Worm (Caenorhabditis elegans) whole organism, L3 larva: ENCODE measurements around the gene ugt-23.

Source experiments
- R02D3.7 ChIP-seq: fragments of 150-350 bp; optimal IDR thresholded peaks from 2 replicates; lab custom pipeline; 2014; ENCODE audit warnings: missing biosample characterization, missing genetic modification characterization
- aly-2 ChIP-seq: fragments of 150-350 bp; optimal IDR thresholded peaks from 2 replicates; lab custom pipeline; 2014; ENCODE audit warnings: missing biosample characterization, missing genetic modification characterization
- ceh-16 ChIP-seq: sonication (generic microtip); optimal IDR thresholded peaks from 2 replicates; lab custom pipeline; 2017; ENCODE audit warnings: missing biosample characterization, missing genetic modification characterization
- ceh-28 ChIP-seq: fragments of 150-350 bp; optimal IDR thresholded peaks from 2 replicates; lab custom pipeline; 2014; ENCODE audit warnings: missing biosample characterization, missing genetic modification reagents, missing genetic modification characterization
- ceh-82 ChIP-seq: fragments of 150-350 bp; optimal IDR thresholded peaks from 2 replicates; lab custom pipeline; 2014; ENCODE audit warnings: missing biosample characterization, missing genetic modification characterization
- ceh-9 ChIP-seq: sonication (generic microtip); optimal IDR thresholded peaks from 2 replicates; lab custom pipeline; 2018; ENCODE audit warnings: missing biosample characterization, missing genetic modification characterization
- egl-5 ChIP-seq: fragments of 150-350 bp; optimal IDR thresholded peaks from 2 replicates; lab custom pipeline; 2017; ENCODE audit warnings: missing biosample characterization, missing genetic modification reagents, missing genetic modification characterization, inconsistent platforms
- elt-1 ChIP-seq: fragments of 150-350 bp; optimal IDR thresholded peaks from 2 replicates; lab custom pipeline; 2014; ENCODE audit warnings: missing biosample characterization, missing genetic modification characterization
- elt-2 ChIP-seq: sonication (generic microtip); optimal IDR thresholded peaks from 2 replicates; lab custom pipeline; 2016; ENCODE audit warnings: missing genetic modification reagents, mild to moderate bottlenecking, missing genetic modification characterization, missing compliant biosample characterization
- elt-3 ChIP-seq, 3 experiments: fragments of 150-350 bp in 1 of 3; sonication (generic microtip) in 2 of 3; optimal IDR thresholded peaks; 2 replicates in 2 of 3; 4 replicates in 1 of 3; lab custom pipeline; 2014 to 2017; ENCODE audit warnings: missing biosample characterization in 3 of 3, missing genetic modification characterization in 3 of 3
- eor-1 ChIP-seq, 2 experiments: fragments of 150-350 bp; optimal IDR thresholded peaks; 2 replicates each; lab custom pipeline; 2014 to 2018; ENCODE audit warnings: missing biosample characterization in 2 of 2, missing genetic modification characterization in 2 of 2
- fkh-10 ChIP-seq: sonication (generic microtip); optimal IDR thresholded peaks from 2 replicates; lab custom pipeline; 2017; ENCODE audit warnings: missing biosample characterization, missing genetic modification reagents, missing genetic modification characterization
- jun-1 ChIP-seq: fragments of 150-350 bp; optimal IDR thresholded peaks from 2 replicates; lab custom pipeline; 2014; ENCODE audit warnings: missing biosample characterization, missing genetic modification reagents, missing genetic modification characterization
- lin-39 ChIP-seq: fragments of 150-350 bp; optimal IDR thresholded peaks from 2 replicates; lab custom pipeline; 2018; ENCODE audit warnings: missing biosample characterization, missing genetic modification reagents, missing genetic modification characterization
- mdl-1 ChIP-seq: fragments of 150-350 bp; optimal IDR thresholded peaks from 2 replicates; lab custom pipeline; 2014; ENCODE audit warnings: missing biosample characterization, missing genetic modification characterization
- mml-1 ChIP-seq: fragments of 150-350 bp; sonication (generic microtip); optimal IDR thresholded peaks from 3 replicates; lab custom pipeline; 2014; ENCODE audit warnings: missing biosample characterization, missing genetic modification characterization
- nfya-1 ChIP-seq: sonication (generic microtip); optimal IDR thresholded peaks from 2 replicates; lab custom pipeline; 2017; ENCODE audit warnings: missing genetic modification characterization, mild to moderate bottlenecking, missing compliant biosample characterization, antibody characterized with exemption, moderate library complexity; ENCODE audit not compliant: insufficient read depth
- nhr-12 ChIP-seq: fragments of 150-350 bp; optimal IDR thresholded peaks from 2 replicates; lab custom pipeline; 2014; ENCODE audit warnings: missing biosample characterization, missing genetic modification characterization
- nhr-23 ChIP-seq: fragments of 150-350 bp; optimal IDR thresholded peaks from 2 replicates; lab custom pipeline; 2014; ENCODE audit warnings: missing biosample characterization, missing genetic modification reagents, missing genetic modification characterization
- nhr-237 ChIP-seq: fragments of 150-350 bp; optimal IDR thresholded peaks from 2 replicates; lab custom pipeline; 2014; ENCODE audit warnings: missing biosample characterization, missing genetic modification characterization
- nhr-25 ChIP-seq: sonication (generic microtip); optimal IDR thresholded peaks from 2 replicates; lab custom pipeline; 2017; ENCODE audit warnings: missing biosample characterization, missing genetic modification characterization
- nhr-28 ChIP-seq: fragments of 150-350 bp; optimal IDR thresholded peaks from 2 replicates; lab custom pipeline; 2014; ENCODE audit warnings: missing biosample characterization, missing genetic modification characterization
- nhr-67 ChIP-seq: fragments of 150-350 bp; optimal IDR thresholded peaks from 2 replicates; lab custom pipeline; 2014; ENCODE audit warnings: missing biosample characterization, missing genetic modification characterization
- nhr-77 ChIP-seq: fragments of 150-350 bp; optimal IDR thresholded peaks from 2 replicates; lab custom pipeline; 2014; ENCODE audit warnings: missing biosample characterization, missing genetic modification characterization
- skn-1 ChIP-seq: fragments of 150-350 bp; optimal IDR thresholded peaks from 2 replicates; lab custom pipeline; 2014; ENCODE audit warnings: missing biosample characterization, missing genetic modification characterization
- snpc-4 ChIP-seq: fragments of 150-350 bp; optimal IDR thresholded peaks from 2 replicates; lab custom pipeline; 2014; ENCODE audit warnings: missing biosample characterization, missing genetic modification characterization
- tbx-2 ChIP-seq: sonication (generic microtip); optimal IDR thresholded peaks from 2 replicates; lab custom pipeline; 2016; ENCODE audit warnings: mild to moderate bottlenecking, missing genetic modification characterization, missing compliant biosample characterization
- unc-39 ChIP-seq: sonication (generic microtip); optimal IDR thresholded peaks from 4 replicates; lab custom pipeline; 2017; ENCODE audit warnings: missing biosample characterization, missing genetic modification characterization
- unc-62 ChIP-seq: fragments of 150-350 bp; sonication (generic microtip); optimal IDR thresholded peaks from 4 replicates; lab custom pipeline; 2014; ENCODE audit warnings: missing biosample characterization, missing genetic modification reagents, missing genetic modification characterization
- ztf-11 ChIP-seq: fragments of 150-350 bp; optimal IDR thresholded peaks from 2 replicates; lab custom pipeline; 2014; ENCODE audit warnings: missing biosample characterization, missing genetic modification characterization

ugt-23 gene

ce11 chrX:9958561-9958960, 33.6 kb upstream of the ugt-23 start, which contains the start of gene ZC506.1 (continued):
- TF ChIP-seq nhr-237 (tag; lab: Kevin White, UChicago) (no peak), nhr-77 (tag; lab: Kevin White, UChicago) (peak; percentile 65), aly-2 (tag; lab: Kevin White, UChicago) (no peak), elt-1 (peak; percentile 82), nhr-28 (tag; lab: Kevin White, UChicago) (no peak)

DNA sequence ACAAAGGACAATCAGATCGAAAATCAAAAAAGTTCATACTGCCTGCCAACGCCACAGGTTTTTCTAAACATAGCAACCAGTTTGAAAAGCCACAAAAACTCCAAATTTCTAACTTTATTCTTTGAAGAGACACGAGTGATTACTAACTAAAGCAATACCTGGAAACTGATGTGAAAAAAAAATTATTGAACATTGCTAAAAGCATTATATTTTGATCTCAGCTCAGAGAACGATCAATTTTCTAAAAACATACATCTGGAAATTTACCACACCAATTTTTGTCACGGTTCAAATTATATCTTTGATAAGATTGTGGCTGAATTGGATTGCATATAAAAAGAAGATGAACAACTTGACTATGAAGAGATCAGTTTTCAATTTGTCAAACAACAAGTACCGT, 32.5 kb upstream of the ugt-23 start:
- TF ChIP-seq ceh-82 (tag; lab: Kevin White, UChicago) (no peak), nhr-77 (tag; lab: Kevin White, UChicago) (no peak), nfya-1 (tag; lab: Kevin White, UChicago) (no peak), nhr-237 (tag; lab: Kevin White, UChicago) (no peak), nhr-12 (tag; lab: Kevin White, UChicago) (no peak), aly-2 (tag; lab: Kevin White, UChicago) (no peak), eor-1 (tag; optimal IDR thresholded peaks at IDR 0.05; lab: Kevin White, UChicago) (no peak), jun-1 (no peak), egl-5 (tag; lab: Kevin White, UChicago) (no peak), ceh-16 (tag; lab: Kevin White, UChicago) (no peak), nhr-25 (tag; lab: Kevin White, UChicago) (no peak), elt-2 (tag; lab: Kevin White, UChicago) (no peak), R02D3.7 (tag; lab: Kevin White, UChicago) (no peak), ceh-9 (tag; lab: Kevin White, UChicago) (no peak), unc-39 (tag; lab: Kevin White, UChicago) (no peak), tbx-2 (tag; lab: Kevin White, UChicago) (no peak)

ce11 chrX:9956052-9956451, 31.1 kb upstream of the ugt-23 start:
- TF ChIP-seq unc-39 (tag; lab: Kevin White, UChicago) (no peak), ceh-9 (tag; lab: Kevin White, UChicago) (no peak), unc-62 (GFP tag; lab: Kevin White, UChicago) (no peak)

ce11 chrX:9954483-9955041, 29.6 kb upstream of the ugt-23 start, which contains the start of gene cysl-1:
TSS of gene cysl-1 (minus strand) at chrX:9954533.
- TF ChIP-seq egl-5 (tag; lab: Kevin White, UChicago) (peak; percentile 50), snpc-4 (tag; lab: Kevin White, UChicago) (no peak), nhr-237 (tag; lab: Kevin White, UChicago) (no peak), skn-1 (tag; lab: Kevin White, UChicago) (no peak), tbx-2 (tag; lab: Kevin White, UChicago) (no peak), nhr-77 (tag; lab: Kevin White, UChicago) (no peak), lin-39 (tag; lab: Kevin White, UChicago) (no peak), ceh-28 (no peak), unc-62 (GFP tag; lab: Kevin White, UChicago) (no peak)

ce11 chrX:9948963-9949362, 24.0 kb upstream of the ugt-23 start, which contains the start of gene nas-37:
TSS of gene nas-37 (minus strand) at chrX:9949063.
- TF ChIP-seq elt-3 (tag; optimal IDR thresholded peaks at IDR 0.05; lab: Kevin White, UChicago) (no peak), nhr-12 (tag; lab: Kevin White, UChicago) (no peak), mml-1 (no peak), jun-1 (no peak), fkh-10 (GFP tag; lab: Kevin White, UChicago) (no peak), skn-1 (tag; lab: Kevin White, UChicago) (no peak), nfya-1 (tag; lab: Kevin White, UChicago) (no peak), mdl-1 (tag; lab: Kevin White, UChicago) (no peak), eor-1 (tag; optimal IDR thresholded peaks at IDR 0.05; lab: Kevin White, UChicago) (no peak), nhr-28 (tag; lab: Kevin White, UChicago) (no peak), nhr-23 (tag; lab: Kevin White, UChicago) (no peak), ztf-11 (tag; lab: Kevin White, UChicago) (no peak), nhr-67 (no peak), unc-39 (tag; lab: Kevin White, UChicago) (no peak), aly-2 (tag; lab: Kevin White, UChicago) (no peak), nhr-77 (tag; lab: Kevin White, UChicago) (no peak)
